Fruit fly (Drosophila melanogaster) whole organism, embryonic: ENCODE data around the gene CG17612.

Experiments used
- CG10654 ChIP-seq: fragments of 200-800 bp; sonication (Bioruptor generic); optimal IDR thresholded peaks from 2 replicates; lab custom pipeline; 2016; ENCODE audit warnings: missing biosample characterization, missing genetic modification characterization
- CG11085 ChIP-seq: fragments of 200-800 bp; sonication (Bioruptor generic); IDR thresholded peaks from 2 replicates; pipeline ENCODE4 v1.3.6; 2022; ENCODE audit warnings: missing biosample characterization, missing genetic modification characterization
- CG11504 ChIP-seq: fragments of 200-800 bp; sonication (Bioruptor generic); optimal IDR thresholded peaks from 3 replicates; lab custom pipeline; 2019; ENCODE audit warnings: missing biosample characterization, mild to moderate bottlenecking, missing genetic modification characterization, moderate library complexity
- CG12071 ChIP-seq: fragments of 200-800 bp; sonication (Bioruptor generic); optimal IDR thresholded peaks from 3 replicates; lab custom pipeline; 2018; ENCODE audit warnings: missing biosample characterization, mild to moderate bottlenecking, missing genetic modification characterization
- CG12769 ChIP-seq: fragments of 200-800 bp; sonication (Bioruptor generic); optimal IDR thresholded peaks from 2 replicates; lab custom pipeline; 2019; ENCODE audit warnings: missing biosample characterization, mild to moderate bottlenecking, missing genetic modification characterization, moderate library complexity
- CG17361 ChIP-seq: fragments of 200-800 bp; sonication (Bioruptor generic); IDR thresholded peaks from 3 replicates; pipeline ENCODE4 v1.3.6; 2022; ENCODE audit warnings: missing biosample characterization, missing genetic modification characterization
- CG17612 ChIP-seq: fragments of 200-800 bp; sonication (Bioruptor generic); IDR thresholded peaks from 2 replicates; pipeline ENCODE4 v1.3.6; 2022; ENCODE audit warnings: missing biosample characterization, missing genetic modification characterization
- CG2199 ChIP-seq: fragments of 200-800 bp; sonication (Bioruptor generic); IDR thresholded peaks from 3 replicates; pipeline ENCODE4 v1.3.6; 2022; ENCODE audit warnings: missing biosample characterization, missing genetic modification characterization
- CG3163 ChIP-seq: fragments of 200-800 bp; sonication (Bioruptor generic); optimal IDR thresholded peaks from 3 replicates; lab custom pipeline; 2016; ENCODE audit warnings: missing biosample characterization, missing genetic modification characterization
- CG34422 ChIP-seq: fragments of 200-800 bp; sonication (Bioruptor generic); IDR thresholded peaks from 3 replicates; pipeline ENCODE4 v1.3.6; 2022; ENCODE audit warnings: missing biosample characterization, missing genetic modification characterization
- CG6175 ChIP-seq: fragments of 200-800 bp; sonication (Bioruptor generic); IDR thresholded peaks from 3 replicates; pipeline ENCODE4 v1.3.6; 2022; ENCODE audit warnings: missing biosample characterization, missing genetic modification characterization
- CG6272 ChIP-seq: fragments of 200-800 bp; sonication (Bioruptor generic); IDR thresholded peaks from 2 replicates; pipeline ENCODE4 v1.3.6; 2022; ENCODE audit warnings: missing biosample characterization, missing genetic modification characterization
- CG7357 ChIP-seq: fragments of 200-800 bp; sonication (Bioruptor generic); IDR thresholded peaks from 3 replicates; pipeline ENCODE4 v1.3.6; 2022; ENCODE audit warnings: missing biosample characterization, missing genetic modification characterization
- CG8924 ChIP-seq: fragments of 200-800 bp; optimal IDR thresholded peaks from 3 replicates; lab custom pipeline; 2019; ENCODE audit warnings: missing biosample characterization, mild to moderate bottlenecking, missing genetic modification characterization, moderate library complexity
- D ChIP-seq, 2 experiments: fragments of 200-800 bp in 1 of 2; fragments of >200 bp in 1 of 2; sonication (Bioruptor generic) in 1 of 2; optimal IDR thresholded peaks; 2 replicates in 1 of 2; 3 replicates in 1 of 2; lab custom pipeline; 2017; ENCODE audit warnings: mild to moderate bottlenecking in 1 of 2, missing biosample characterization in 1 of 2, missing genetic modification characterization in 1 of 2, missing genetic modification reagents in 1 of 2
- D19B ChIP-seq: fragments of 200-800 bp; sonication (Bioruptor generic); optimal IDR thresholded peaks from 2 replicates; lab custom pipeline; 2017; ENCODE audit warnings: missing biosample characterization, mild to moderate bottlenecking, missing genetic modification characterization
- E2f2 ChIP-seq: fragments of 200-800 bp; sonication (Bioruptor generic); IDR thresholded peaks from 2 replicates; pipeline ENCODE4 v1.3.6; 2022; ENCODE audit warnings: missing biosample characterization, missing genetic modification characterization
- Elba2 ChIP-seq: fragments of 200-800 bp; sonication (Bioruptor generic); optimal IDR thresholded peaks from 3 replicates; lab custom pipeline; 2016; ENCODE audit warnings: missing biosample characterization, missing genetic modification characterization
- HHEX ChIP-seq: fragments of 200-800 bp; sonication (Bioruptor generic); optimal IDR thresholded peaks from 3 replicates; lab custom pipeline; 2017; ENCODE audit warnings: missing biosample characterization, mild to moderate bottlenecking, missing genetic modification characterization, missing genetic modification reagents
- Kr ChIP-seq: fragments of 200-800 bp; sonication (Bioruptor generic); optimal IDR thresholded peaks from 2 replicates; lab custom pipeline; 2017; ENCODE audit warnings: missing biosample characterization, mild to moderate bottlenecking, missing genetic modification characterization
- Lpt ChIP-seq: fragments of >200 bp; optimal IDR thresholded peaks from 2 replicates; lab custom pipeline; 2018; ENCODE audit warnings: missing biosample characterization, missing genetic modification characterization
- Max ChIP-seq: fragments of 200-800 bp; sonication (Bioruptor generic); optimal IDR thresholded peaks from 2 replicates; lab custom pipeline; 2016; ENCODE audit warnings: missing biosample characterization, mild to moderate bottlenecking, missing genetic modification characterization
- Pdp1 ChIP-seq, 2 experiments: fragments of 200-800 bp; sonication (Bioruptor generic); optimal IDR thresholded peaks; 3 replicates each; lab custom pipeline; 2016; ENCODE audit warnings: missing biosample characterization in 2 of 2, missing genetic modification characterization in 2 of 2, mild to moderate bottlenecking in 1 of 2, moderate library complexity in 1 of 2
- Xrp1 ChIP-seq: fragments of 200-800 bp; sonication (Bioruptor generic); IDR thresholded peaks from 2 replicates; pipeline ENCODE4 v1.3.6; 2022; ENCODE audit warnings: missing biosample characterization, missing genetic modification characterization
- ac ChIP-seq: fragments of 200-800 bp; sonication (Bioruptor generic); optimal IDR thresholded peaks from 3 replicates; lab custom pipeline; 2017; ENCODE audit warnings: missing biosample characterization, mild to moderate bottlenecking, missing genetic modification characterization
- al ChIP-seq: fragments of 200-800 bp; sonication (Bioruptor generic); IDR thresholded peaks from 2 replicates; pipeline ENCODE4 v1.3.6; 2022; ENCODE audit warnings: missing biosample characterization, missing genetic modification characterization
- amos ChIP-seq: fragments of 200-800 bp; sonication (Bioruptor generic); IDR thresholded peaks from 2 replicates; pipeline ENCODE4 v1.3.6; 2022; ENCODE audit warnings: missing biosample characterization, missing genetic modification characterization; ENCODE audit not compliant: partially characterized antibody
- ara ChIP-seq: fragments of 200-800 bp; sonication (Bioruptor generic); IDR thresholded peaks from 2 replicates; pipeline ENCODE4 v1.3.6; 2022; ENCODE audit warnings: missing biosample characterization, missing genetic modification characterization
- cg ChIP-seq: fragments of 200-800 bp; sonication (Bioruptor generic); optimal IDR thresholded peaks from 3 replicates; lab custom pipeline; 2019; ENCODE audit warnings: missing biosample characterization, mild to moderate bottlenecking, missing genetic modification characterization, moderate library complexity
- chinmo ChIP-seq: fragments of 200-800 bp; sonication (Bioruptor generic); IDR thresholded peaks from 4 replicates; pipeline ENCODE4 v1.3.6; 2022; ENCODE audit warnings: missing biosample characterization, missing genetic modification characterization; ENCODE audit not compliant: partially characterized antibody
- insv ChIP-seq, 2 experiments: fragments of 200-800 bp; sonication (Bioruptor generic); optimal IDR thresholded peaks; 3 replicates each; lab custom pipeline; 2016 to 2018; ENCODE audit warnings: missing biosample characterization in 2 of 2, missing genetic modification characterization in 2 of 2
- mam ChIP-seq: fragments of 200-800 bp; sonication (Bioruptor generic); optimal IDR thresholded peaks from 3 replicates; lab custom pipeline; 2016; ENCODE audit warnings: missing biosample characterization, missing genetic modification characterization
- nau ChIP-seq: fragments of 200-800 bp; sonication (Bioruptor generic); optimal IDR thresholded peaks from 3 replicates; lab custom pipeline; 2017; ENCODE audit warnings: missing biosample characterization, mild to moderate bottlenecking, missing genetic modification characterization, missing genetic modification reagents
- nmo ChIP-seq: fragments of 200-800 bp; sonication (Bioruptor generic); optimal IDR thresholded peaks from 2 replicates; lab custom pipeline; 2018; ENCODE audit warnings: missing biosample characterization, mild to moderate bottlenecking, missing genetic modification characterization, moderate library complexity
- oc ChIP-seq: fragments of 200-800 bp; sonication (Bioruptor generic); optimal IDR thresholded peaks from 2 replicates; lab custom pipeline; 2018; ENCODE audit warnings: missing biosample characterization, mild to moderate bottlenecking, missing genetic modification characterization, moderate library complexity
- pita ChIP-seq: fragments of 200-800 bp; sonication (Bioruptor generic); optimal IDR thresholded peaks from 2 replicates; lab custom pipeline; 2017; ENCODE audit warnings: missing biosample characterization, mild to moderate bottlenecking, missing genetic modification characterization
- prd ChIP-seq, 3 experiments: fragments of >200 bp in 2 of 3; fragments of 200-800 bp in 1 of 3; sonication (Bioruptor generic) in 1 of 3; optimal IDR thresholded peaks in 2 of 3; IDR thresholded peaks in 1 of 3; 2 replicates in 2 of 3; 3 replicates in 1 of 3; pipeline versions ENCODE4 v1.3.6 to Lab custom; 2017 to 2022; ENCODE audit warnings: missing biosample characterization in 1 of 3, missing genetic modification characterization in 1 of 3
- scrt ChIP-seq: fragments of 200-800 bp; sonication (Bioruptor generic); optimal IDR thresholded peaks from 2 replicates; lab custom pipeline; 2018; ENCODE audit warnings: missing biosample characterization, mild to moderate bottlenecking, missing genetic modification characterization, moderate library complexity
- sd ChIP-seq: fragments of 200-800 bp; sonication (Bioruptor generic); optimal IDR thresholded peaks from 3 replicates; lab custom pipeline; 2018; ENCODE audit warnings: missing biosample characterization, mild to moderate bottlenecking, missing genetic modification characterization, moderate library complexity
- sens ChIP-seq: fragments of 200-800 bp; sonication (Bioruptor generic); peaks from one replicate; lab custom pipeline; 2016; ENCODE audit warnings: missing biosample characterization, missing genetic modification characterization
- sr ChIP-seq: fragments of 200-800 bp; sonication (Bioruptor generic); IDR thresholded peaks from 3 replicates; pipeline ENCODE4 v1.3.6; 2022; ENCODE audit warnings: missing biosample characterization, missing genetic modification characterization
- tll ChIP-seq, 2 experiments: fragments of 200-800 bp in 1 of 2; fragments of >200 bp in 1 of 2; sonication (Bioruptor generic) in 1 of 2; optimal IDR thresholded peaks; 2 replicates each; lab custom pipeline; 2017 to 2019; ENCODE audit warnings: missing biosample characterization in 2 of 2, missing genetic modification characterization in 2 of 2, mild to moderate bottlenecking in 1 of 2, moderate library complexity in 1 of 2
- twi ChIP-seq: fragments of 200-800 bp; optimal IDR thresholded peaks from 2 replicates; lab custom pipeline; 2019; ENCODE audit warnings: missing biosample characterization, mild to moderate bottlenecking, missing genetic modification characterization, moderate library complexity
- wdn ChIP-seq: fragments of 200-800 bp; sonication (Bioruptor generic); IDR thresholded peaks from 2 replicates; pipeline ENCODE4 v1.3.6; 2022; ENCODE audit warnings: missing biosample characterization, missing genetic modification characterization
- wor ChIP-seq: fragments of 200-800 bp; sonication (Bioruptor generic); IDR thresholded peaks from 2 replicates; pipeline ENCODE4 v1.3.6; 2022; ENCODE audit warnings: missing biosample characterization, missing genetic modification characterization
- zen ChIP-seq: fragments of 200-800 bp; sonication (Bioruptor generic); optimal IDR thresholded peaks from 3 replicates; lab custom pipeline; 2018; ENCODE audit warnings: missing biosample characterization, mild to moderate bottlenecking, missing genetic modification characterization, moderate library complexity

CG17612 gene

dm6 chr2L:4370592-4370991 lies 11.9 kb downstream of the CG17612 start:
- TF ChIP-seq CG6175 (GFP tag; lab: Robert Waterston, UW) (peak; percentile 47; the same call in 2 of the 3 replicates), D (optimal IDR thresholded peaks at IDR 0.05; lab: Kevin White, UChicago) (peak; percentile 2), D (GFP tag; optimal IDR thresholded peaks at IDR 0.05; lab: Kevin White, UChicago) (no peak), CG17612 (GFP tag; lab: Robert Waterston, UW) (no peak), CG2199 (GFP tag; lab: Robert Waterston, UW) (0 out of 3 replicates have a peak, but pooled peaks have one; percentile 47), amos (GFP tag; lab: Robert Waterston, UW) (no peak), sd (tag; lab: Kevin White, UChicago) (peak; percentile 44), ara (GFP tag; lab: Robert Waterston, UW) (0 out of 2 replicates have a peak, but pooled peaks have one; percentile 5), oc (tag; lab: Kevin White, UChicago) (peak; percentile 72), sr (GFP tag; lab: Robert Waterston, UW) (peak; percentile 77; the same call in 2 of the 3 replicates), CG12769 (tag; lab: Kevin White, UChicago) (peak; percentile 1), cg (GFP tag; lab: Kevin White, UChicago) (peak; percentile 57), prd (optimal IDR thresholded peaks at IDR 0.05; lab: Kevin White, UChicago) (no peak), prd (GFP tag; IDR thresholded peaks at IDR 0.05; lab: Robert Waterston, UW) (0 out of 3 replicates have a peak, but pooled peaks have one; percentile 10), chinmo (GFP tag; lab: Robert Waterston, UW) (0 out of 4 replicates have a peak, but pooled peaks have one; percentile 56), sens (peak; percentile 68), D19B (no peak), CG11504 (peak; percentile 46), Xrp1 (GFP tag; lab: Robert Waterston, UW) (no peak), nmo (no peak), CG3163 (no peak), CG6272 (peak; percentile 18; the same call in 1 of the 2 replicates)

- TF ChIP-seq ac (peak; percentile 61), wor (no peak), mam (GFP tag; lab: Kevin White, UChicago) (no peak), Elba2 (GFP tag; lab: Kevin White, UChicago) (peak; percentile 73), CG11504 (no peak), twi (tag; lab: Kevin White, UChicago) (peak; percentile 99), Lpt (GFP tag; lab: Kevin White, UChicago) (no peak)
These were observed 12.5 kb downstream of the CG17612 start for dm6 chr2L:4370007-4370521.

- TF ChIP-seq CG11085 (GFP tag; lab: Robert Waterston, UW): no peak
- no peak for TF ChIP-seq insv (GFP tag; optimal IDR thresholded peaks at IDR 0.05; lab: Kevin White, UChicago)
- TF ChIP-seq E2f2 (GFP tag; lab: Robert Waterston, UW): no peak
- TF ChIP-seq pita: no peak
- TF ChIP-seq nau (GFP tag; lab: Kevin White, UChicago): no peak
- TF ChIP-seq zen (tag; lab: Kevin White, UChicago): peak; percentile 93
- no peak for TF ChIP-seq CG34422 (GFP tag; lab: Robert Waterston, UW)
- peak; percentile 1 for TF ChIP-seq ac
- TF ChIP-seq CG17361: peak; percentile 27; the same call in 1 of the 3 replicates
- no peak for TF ChIP-seq scrt (GFP tag; lab: Kevin White, UChicago)
- TF ChIP-seq CG8924 (tag; lab: Kevin White, UChicago): peak; percentile 28
- peak; percentile 70 for TF ChIP-seq Kr (GFP tag; lab: Kevin White, UChicago)
- TF ChIP-seq wdn: no peak
- no peak for TF ChIP-seq CG10654 (GFP tag; lab: Kevin White, UChicago)
- peak in 1 of 2 experiments; percentile 89 for TF ChIP-seq tll (GFP tag; optimal IDR thresholded peaks at IDR 0.05; lab: Kevin White, UChicago)
- TF ChIP-seq CG7357 (GFP tag; lab: Robert Waterston, UW): no peak
- no peak for TF ChIP-seq Pdp1 (GFP tag; optimal IDR thresholded peaks at IDR 0.05; lab: Kevin White, UChicago)
- no peak for TF ChIP-seq al
- no peak for TF ChIP-seq HHEX (GFP tag; lab: Kevin White, UChicago)
- TF ChIP-seq CG12071: no peak
- no peak for TF ChIP-seq Max
These were observed 13.8 kb downstream of the CG17612 start for dm6 chr2L:4368553-4369268.
